Worm (Caenorhabditis elegans) whole organism, L4/young adult: Measurements from ENCODE around the gene K07E3.2.

Experiments used
- W03F9.2 ChIP-seq: fragments of 150-350 bp; optimal IDR thresholded peaks from 2 replicates; lab custom pipeline; 2014; ENCODE audit warnings: missing biosample characterization, missing genetic modification characterization
- dao-5 ChIP-seq: sonication (generic microtip); optimal IDR thresholded peaks from 2 replicates; lab custom pipeline; 2016; ENCODE audit warnings: missing genotype, missing genetic modification characterization, moderate library complexity, missing compliant biosample characterization
- him-1 ChIP-seq: sonication (generic microtip); optimal IDR thresholded peaks from 2 replicates; lab custom pipeline; 2016; ENCODE audit warnings: missing genotype, missing genetic modification reagents, missing genetic modification characterization, missing compliant biosample characterization

K07E3.2 gene

ce11 chrX:8086450-8086724 is 17.7 kb upstream of the K07E3.2 start, which contains the start of gene dao-3:
dao-3 (minus strand) TSS chrX:8086550.
- no peak for TF ChIP-seq dao-5
- TF ChIP-seq him-1 = no peak
- TF ChIP-seq W03F9.2 (tag; lab: Kevin White, UChicago) = no peak

ce11 chrX:8086725-8087641 is 17.1 kb upstream of the K07E3.2 start:
- TF ChIP-seq W03F9.2 (tag; lab: Kevin White, UChicago) = no peak
- TF ChIP-seq dao-5 = no peak
- TF ChIP-seq him-1 = no peak

- TF ChIP-seq W03F9.2 (tag; lab: Kevin White, UChicago) (no peak), him-1 (no peak), dao-5 (no peak)
These were observed 15.6 kb upstream of the K07E3.2 start, which contains the start of gene vem-1 for ce11 chrX:8088474-8088873. vem-1 (minus strand) TSS chrX:8088574.

- no peak for TF ChIP-seq W03F9.2 (tag; lab: Kevin White, UChicago)
- TF ChIP-seq him-1 = no peak
- no peak for TF ChIP-seq dao-5
These were observed 14.7 kb upstream of the K07E3.2 start for ce11 chrX:8089266-8089909.

ce11 chrX:8089916-8090315 is 14.2 kb upstream of the K07E3.2 start:
- TF ChIP-seq him-1 = no peak
- TF ChIP-seq dao-5 = no peak
- no peak for TF ChIP-seq W03F9.2 (tag; lab: Kevin White, UChicago)

- TF ChIP-seq him-1 (no peak), dao-5 (no peak), W03F9.2 (tag; lab: Kevin White, UChicago) (no peak)
These were observed 5.2 kb upstream of the K07E3.2 start, which contains the start of gene catp-5 for ce11 chrX:8098813-8099360. catp-5 (minus strand) TSS chrX:8098863.

- TF ChIP-seq dao-5 (no peak), him-1 (no peak), W03F9.2 (tag; lab: Kevin White, UChicago) (no peak)
These were observed 3.8 kb downstream of the K07E3.2 start, which contains the start of gene K07E3.9 for ce11 chrX:8107921-8108320. K07E3.9 (plus strand) TSS chrX:8108221.

ce11 chrX:8109531-8109930 is 5.4 kb downstream of the K07E3.2 start:
- TF ChIP-seq him-1 = no peak
- TF ChIP-seq W03F9.2 (tag; lab: Kevin White, UChicago) = peak; percentile 24

- TF ChIP-seq W03F9.2 (tag; lab: Kevin White, UChicago) (no peak), him-1 (no peak), dao-5 (no peak)
These were observed 6.1 kb downstream of the K07E3.2 start, which contains the start of gene K07E3.1 for ce11 chrX:8110193-8110592. K07E3.1 (plus strand) TSS chrX:8110439.

- no peak for TF ChIP-seq him-1
- TF ChIP-seq dao-5 = no peak
- TF ChIP-seq W03F9.2 (tag; lab: Kevin White, UChicago) = no peak
These were observed 12.1 kb downstream of the K07E3.2 start, which contains the start of gene hlh-8 for ce11 chrX:8116157-8116556. hlh-8 (plus strand) TSS chrX:8116457.

- TF ChIP-seq dao-5 (no peak), W03F9.2 (tag; lab: Kevin White, UChicago) (no peak), him-1 (no peak)
These were observed 13.8 kb downstream of the K07E3.2 start for ce11 chrX:8117827-8118317.

ce11 chrX:8120281-8120680 is 16.2 kb downstream of the K07E3.2 start:
- TF ChIP-seq dao-5 (no peak), W03F9.2 (tag; lab: Kevin White, UChicago) (no peak), him-1 (no peak)

- TF ChIP-seq W03F9.2 (tag; lab: Kevin White, UChicago) (no peak), dao-5 (no peak), him-1 (no peak)
These were observed 19.1 kb downstream of the K07E3.2 start, which contains the start of gene C02B8.12 for ce11 chrX:8123194-8123593. C02B8.12 (minus strand) TSS chrX:8123368.

ce11 chrX:8129543-8129942 is 25.4 kb downstream of the K07E3.2 start, which contains the start of gene frpr-1:
frpr-1 (minus strand) TSS chrX:8129643.
- TF ChIP-seq W03F9.2 (tag; lab: Kevin White, UChicago) (no peak), him-1 (no peak), dao-5 (no peak)
